Worm (Caenorhabditis elegans) whole organism, late embryonic: ENCODE data around the gene C05E11.7.

Experiments
- C08G9.2 ChIP-seq: sonication (generic microtip); optimal IDR thresholded peaks from 2 replicates; lab custom pipeline; 2016; ENCODE audit warnings: mild to moderate bottlenecking, missing genetic modification characterization, moderate library complexity, missing compliant biosample characterization
- F13H6.1 ChIP-seq: sonication (generic microtip); optimal IDR thresholded peaks from 2 replicates; lab custom pipeline; 2016; ENCODE audit warnings: missing genetic modification characterization, missing compliant biosample characterization
- K02D7.2 ChIP-seq: sonication (generic microtip); optimal IDR thresholded peaks from 2 replicates; lab custom pipeline; 2017; ENCODE audit warnings: mild to moderate bottlenecking, missing genetic modification characterization, missing compliant biosample characterization
- T23F11.4 ChIP-seq: fragments of 200-800 bp; sonication (Bioruptor generic); optimal IDR thresholded peaks from 2 replicates; lab custom pipeline; 2018; ENCODE audit warnings: mild to moderate bottlenecking, missing genetic modification characterization, missing compliant biosample characterization
- Y22D7AL.16 ChIP-seq: sonication (generic microtip); optimal IDR thresholded peaks from 2 replicates; lab custom pipeline; 2016; ENCODE audit warnings: missing genetic modification characterization, missing compliant biosample characterization
- ama-1 ChIP-seq: fragments of 150-350 bp; optimal IDR thresholded peaks from 2 replicates; lab custom pipeline; 2014
- ceh-14 ChIP-seq: sonication (generic microtip); optimal IDR thresholded peaks from 2 replicates; lab custom pipeline; 2016; ENCODE audit warnings: missing genotype, missing genetic modification characterization, missing compliant biosample characterization
- ceh-18 ChIP-seq: sonication (generic microtip); optimal IDR thresholded peaks from 2 replicates; lab custom pipeline; 2016; ENCODE audit warnings: missing genetic modification characterization, missing compliant biosample characterization
- ceh-22 ChIP-seq: sonication (generic microtip); optimal IDR thresholded peaks from 2 replicates; lab custom pipeline; 2017; ENCODE audit warnings: missing biosample characterization, missing genetic modification characterization
- ceh-24 ChIP-seq: sonication (generic microtip); optimal IDR thresholded peaks from 2 replicates; lab custom pipeline; 2016; ENCODE audit warnings: mild to moderate bottlenecking, missing genetic modification characterization, missing compliant biosample characterization
- ceh-31 ChIP-seq: sonication (generic microtip); optimal IDR thresholded peaks from 2 replicates; lab custom pipeline; 2016; ENCODE audit warnings: missing genetic modification characterization, missing compliant biosample characterization
- ceh-48 ChIP-seq: sonication (generic microtip); optimal IDR thresholded peaks from 2 replicates; lab custom pipeline; 2016; ENCODE audit warnings: missing genetic modification characterization, inconsistent platforms, missing compliant biosample characterization
- ceh-6 ChIP-seq: fragments of 200-800 bp; sonication (Bioruptor generic); optimal IDR thresholded peaks from 2 replicates; lab custom pipeline; 2018; ENCODE audit warnings: mild to moderate bottlenecking, missing genetic modification characterization, missing compliant biosample characterization
- ceh-9 ChIP-seq: sonication (generic microtip); optimal IDR thresholded peaks from 2 replicates; lab custom pipeline; 2016; ENCODE audit warnings: mild to moderate bottlenecking, missing genetic modification characterization, inconsistent platforms, missing compliant biosample characterization
- che-1 ChIP-seq: sonication (generic microtip); optimal IDR thresholded peaks from 2 replicates; lab custom pipeline; 2016; ENCODE audit warnings: mild to moderate bottlenecking, missing genetic modification characterization, missing compliant biosample characterization
- elt-2 ChIP-seq: sonication (generic microtip); optimal IDR thresholded peaks from 2 replicates; lab custom pipeline; 2016; ENCODE audit warnings: missing genetic modification reagents, missing genetic modification characterization, missing compliant biosample characterization
- elt-4 ChIP-seq: sonication (generic microtip); optimal IDR thresholded peaks from 2 replicates; lab custom pipeline; 2016; ENCODE audit warnings: missing genetic modification characterization, missing compliant biosample characterization
- ets-4 ChIP-seq: sonication (generic microtip); optimal IDR thresholded peaks from 2 replicates; lab custom pipeline; 2016; ENCODE audit warnings: missing genetic modification characterization, missing compliant biosample characterization
- fkh-10 ChIP-seq: fragments of 150-350 bp; optimal IDR thresholded peaks from 2 replicates; lab custom pipeline; 2014; ENCODE audit warnings: missing biosample characterization, missing genetic modification reagents, missing genetic modification characterization
- fkh-6 ChIP-seq: sonication (generic microtip); optimal IDR thresholded peaks from 2 replicates; lab custom pipeline; 2016; ENCODE audit warnings: missing genetic modification characterization, missing compliant biosample characterization
- hlh-13 ChIP-seq: fragments of 200-800 bp; sonication (Bioruptor generic); optimal IDR thresholded peaks from 2 replicates; lab custom pipeline; 2018; ENCODE audit warnings: mild to moderate bottlenecking, missing genetic modification characterization, missing compliant biosample characterization
- hlh-15 ChIP-seq: sonication (generic microtip); optimal IDR thresholded peaks from 2 replicates; lab custom pipeline; 2016; ENCODE audit warnings: missing genetic modification characterization, missing compliant biosample characterization
- hlh-30 ChIP-seq: sonication (generic microtip); optimal IDR thresholded peaks from 2 replicates; lab custom pipeline; 2017; ENCODE audit warnings: antibody characterized with exemption, missing genetic modification characterization, missing compliant biosample characterization; ENCODE audit not compliant: insufficient read depth
- lim-6 ChIP-seq: sonication (generic microtip); optimal IDR thresholded peaks from 2 replicates; lab custom pipeline; 2016; ENCODE audit warnings: missing genetic modification characterization, missing compliant biosample characterization
- nfya-1 ChIP-seq: sonication (generic microtip); optimal IDR thresholded peaks from 2 replicates; lab custom pipeline; 2017; ENCODE audit warnings: missing genetic modification characterization, mild to moderate bottlenecking, missing compliant biosample characterization, antibody characterized with exemption, moderate library complexity
- nhr-232 ChIP-seq: sonication (generic microtip); optimal IDR thresholded peaks from 2 replicates; lab custom pipeline; 2016; ENCODE audit warnings: missing genetic modification characterization, missing compliant biosample characterization
- pat-9 ChIP-seq: fragments of 200-800 bp; sonication (Bioruptor generic); optimal IDR thresholded peaks from 2 replicates; lab custom pipeline; 2018; ENCODE audit warnings: mild to moderate bottlenecking, missing genetic modification characterization, moderate library complexity, missing compliant biosample characterization
- pha-4 ChIP-seq: fragments of 150-350 bp; optimal IDR thresholded peaks from 2 replicates; lab custom pipeline; 2018; ENCODE audit warnings: missing biosample characterization, missing genetic modification reagents, missing genetic modification characterization
- ref-2 ChIP-seq: sonication (generic microtip); optimal IDR thresholded peaks from 2 replicates; lab custom pipeline; 2016; ENCODE audit warnings: missing genetic modification characterization, missing compliant biosample characterization
- rnt-1 ChIP-seq: sonication (generic microtip); optimal IDR thresholded peaks from 2 replicates; lab custom pipeline; 2016; ENCODE audit warnings: missing genetic modification characterization, missing compliant biosample characterization
- sdc-2 ChIP-seq: sonication (generic microtip); optimal IDR thresholded peaks from 2 replicates; lab custom pipeline; 2016; ENCODE audit warnings: missing genotype, missing genetic modification characterization, missing compliant biosample characterization
- sox-4 ChIP-seq: sonication (generic microtip); optimal IDR thresholded peaks from 2 replicates; lab custom pipeline; 2017; ENCODE audit warnings: mild to moderate bottlenecking, missing genetic modification characterization, inconsistent platforms, missing compliant biosample characterization
- tbx-7 ChIP-seq: sonication (generic microtip); optimal IDR thresholded peaks from 2 replicates; lab custom pipeline; 2016; ENCODE audit warnings: missing genotype, missing genetic modification characterization, missing compliant biosample characterization
- unc-42 ChIP-seq: sonication (generic microtip); optimal IDR thresholded peaks from 2 replicates; lab custom pipeline; 2016; ENCODE audit warnings: missing genotype, missing genetic modification characterization, missing compliant biosample characterization
- unc-86 ChIP-seq: sonication (generic microtip); optimal IDR thresholded peaks from 2 replicates; lab custom pipeline; 2016; ENCODE audit warnings: missing genetic modification characterization, missing compliant biosample characterization
- ztf-16 ChIP-seq: sonication (generic microtip); optimal IDR thresholded peaks from 2 replicates; lab custom pipeline; 2017; ENCODE audit warnings: missing genetic modification characterization, missing compliant biosample characterization

Gene C05E11.7

DNA sequence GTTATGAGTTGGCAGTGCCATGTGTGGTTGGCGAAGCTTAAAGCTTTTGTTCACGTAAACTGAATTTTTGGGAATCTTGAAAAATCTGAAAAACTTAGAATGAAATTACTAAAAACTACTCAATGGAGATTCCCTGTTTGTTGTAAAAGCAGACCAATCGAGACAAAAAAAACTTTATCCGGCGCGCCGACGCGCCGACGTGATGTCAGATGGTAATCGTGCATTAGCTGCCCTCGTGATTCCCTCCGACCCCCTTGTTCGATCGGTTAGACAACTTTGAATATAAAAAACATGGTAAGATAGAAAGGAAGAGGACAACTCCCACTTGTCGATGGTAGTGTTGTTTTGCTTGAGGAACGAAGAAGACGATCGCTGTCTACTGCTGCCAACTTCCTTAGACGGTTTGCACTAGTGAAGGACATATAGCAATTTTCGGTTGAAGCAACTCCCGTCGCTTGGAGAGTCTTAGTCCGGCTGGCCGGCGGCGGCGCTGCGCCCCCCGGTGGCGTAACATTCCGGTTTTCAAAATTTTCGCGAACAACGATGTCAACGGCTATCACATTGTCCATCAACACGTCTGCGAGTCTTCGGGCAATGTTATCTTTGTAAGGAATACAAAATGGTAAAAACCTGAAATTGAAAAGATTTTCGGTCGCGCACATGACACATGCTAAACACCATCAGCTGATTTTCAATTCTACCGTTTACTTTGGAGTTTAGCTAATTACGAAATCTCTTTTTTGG is 35.5 kb downstream of the C05E11.7 start, which contains the start of gene C07A12.18:
Gene C07A12.18 (minus strand): TSS at position 51 of the 744 bp plus-strand sequence.
- TF ChIP-seq nfya-1 (tag; lab: Kevin White, UChicago) (no peak), C08G9.2 (tag; lab: Kevin White, UChicago) (no peak), unc-42 (tag; lab: Kevin White, UChicago) (no peak), T23F11.4 (GFP tag; lab: Kevin White, UChicago) (no peak), pat-9 (tag; lab: Kevin White, UChicago) (no peak), unc-86 (tag; lab: Kevin White, UChicago) (no peak), ceh-24 (tag; lab: Kevin White, UChicago) (no peak), hlh-13 (no peak), elt-2 (tag; lab: Kevin White, UChicago) (no peak), nhr-232 (tag; lab: Kevin White, UChicago) (no peak), pha-4 (tag; lab: Kevin White, UChicago) (no peak), Y22D7AL.16 (tag; lab: Kevin White, UChicago) (no peak), K02D7.2 (no peak), sox-4 (tag; lab: Kevin White, UChicago) (no peak), lim-6 (tag; lab: Kevin White, UChicago) (no peak)

DNA sequence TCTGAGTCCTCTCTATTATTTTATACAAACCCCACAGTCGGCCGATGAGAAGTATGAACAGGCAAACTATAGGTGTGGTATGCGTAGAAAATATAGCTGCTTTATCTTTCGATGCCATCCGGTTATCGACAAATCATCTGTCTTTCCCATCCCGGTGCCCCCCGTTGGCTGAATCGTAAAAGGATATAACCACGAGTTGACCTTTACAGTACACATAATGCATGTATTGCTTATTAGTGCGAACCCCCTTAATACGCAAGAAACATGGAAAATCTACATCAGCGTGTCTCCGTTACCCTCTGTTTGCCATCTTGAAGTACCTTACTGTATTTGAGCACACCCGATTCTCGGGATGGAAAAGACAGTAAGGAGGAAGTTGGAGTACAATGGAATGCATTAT is 36.5 kb downstream of the C05E11.7 start:
- TF ChIP-seq ama-1 (lab: Kevin White, UChicago) (no peak), F13H6.1 (tag; lab: Kevin White, UChicago) (no peak), tbx-7 (tag; lab: Kevin White, UChicago) (no peak), ceh-14 (tag; lab: Kevin White, UChicago) (no peak), C08G9.2 (tag; lab: Kevin White, UChicago) (no peak), ztf-16 (tag; lab: Kevin White, UChicago) (no peak), nhr-232 (tag; lab: Kevin White, UChicago) (no peak), sdc-2 (tag; lab: Kevin White, UChicago) (no peak), hlh-30 (tag; lab: Kevin White, UChicago) (no peak), ets-4 (tag; lab: Kevin White, UChicago) (no peak), fkh-6 (tag; lab: Kevin White, UChicago) (no peak), ceh-31 (tag; lab: Kevin White, UChicago) (no peak), ref-2 (tag; lab: Kevin White, UChicago) (no peak), pat-9 (tag; lab: Kevin White, UChicago) (no peak)

DNA sequence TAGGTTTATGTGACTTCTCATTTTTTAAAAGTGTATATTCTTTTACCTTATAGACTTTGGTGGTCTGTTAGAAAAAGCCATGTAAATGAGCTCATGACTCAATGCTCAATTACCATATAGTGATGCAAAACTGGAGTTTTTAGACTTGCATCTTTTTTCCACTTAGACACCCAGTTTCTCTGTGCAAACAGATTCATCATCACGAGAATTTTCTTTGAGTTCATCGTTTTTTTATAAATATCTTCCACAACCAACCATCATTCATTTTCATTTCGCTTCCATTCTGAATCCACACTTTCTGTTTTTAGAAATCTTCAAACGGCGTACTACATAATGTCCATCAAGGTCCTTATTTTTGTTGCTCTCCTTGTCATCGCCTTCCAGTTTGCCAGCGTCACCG is 40.9 kb downstream of the C05E11.7 start, which contains the start of gene C07A12.2:
Gene C07A12.2 (plus strand): TSS at position 301 of the 400 bp plus-strand sequence.
- TF ChIP-seq che-1, result no peak
- TF ChIP-seq hlh-15 (tag; lab: Kevin White, UChicago), result no peak
- TF ChIP-seq nfya-1 (tag; lab: Kevin White, UChicago), result no peak
- TF ChIP-seq tbx-7 (tag; lab: Kevin White, UChicago), result no peak
- no peak for TF ChIP-seq ceh-9 (tag; lab: Kevin White, UChicago)
- no peak for TF ChIP-seq ceh-6 (GFP tag; lab: Kevin White, UChicago)
- no peak for TF ChIP-seq C08G9.2 (tag; lab: Kevin White, UChicago)
- TF ChIP-seq ceh-18 (tag; lab: Kevin White, UChicago), result no peak
- TF ChIP-seq pha-4 (tag; lab: Kevin White, UChicago), result no peak
- TF ChIP-seq rnt-1 (tag; lab: Kevin White, UChicago), result no peak
- no peak for TF ChIP-seq ama-1 (lab: Kevin White, UChicago)
- TF ChIP-seq elt-4 (tag; lab: Kevin White, UChicago), result no peak
- TF ChIP-seq ceh-22, result no peak
- no peak for TF ChIP-seq fkh-10
- no peak for TF ChIP-seq ceh-48 (tag; lab: Kevin White, UChicago)
